Fruit fly (Drosophila melanogaster) whole organism, embryonic: ENCODE data around the gene Twdlalpha.
A peak's percentile ranks its signal among the peaks of the same experiment; 100 is the strongest.

Source experiments
- ATbp ChIP-seq: fragments of 200-800 bp; sonication (Bioruptor generic); optimal IDR thresholded peaks from 2 replicates; lab custom pipeline; 2017; ENCODE audit warnings: missing biosample characterization, mild to moderate bottlenecking, missing genetic modification characterization, missing genetic modification reagents
- Blimp-1 ChIP-seq: fragments of 200-800 bp; sonication (Bioruptor generic); optimal IDR thresholded peaks from 3 replicates; lab custom pipeline; 2018; ENCODE audit warnings: missing biosample characterization, missing genetic modification characterization, mild to moderate bottlenecking, moderate library complexity, missing genetic modification reagents
- CG11247 ChIP-seq: fragments of 200-800 bp; sonication (Bioruptor generic); IDR thresholded peaks from 2 replicates; pipeline ENCODE4 v1.3.6; 2022; ENCODE audit warnings: missing biosample characterization, missing genetic modification characterization
- CG12104 ChIP-seq: fragments of 200-800 bp; sonication (Bioruptor generic); optimal IDR thresholded peaks from 3 replicates; lab custom pipeline; 2016; ENCODE audit warnings: missing biosample characterization, missing genetic modification characterization
- CG12299 ChIP-seq: fragments of 200-800 bp; sonication (Bioruptor generic); optimal IDR thresholded peaks from 2 replicates; lab custom pipeline; 2018; ENCODE audit warnings: missing biosample characterization, mild to moderate bottlenecking, missing genetic modification characterization
- CG12391 ChIP-seq: fragments of 200-800 bp; sonication (Bioruptor generic); optimal IDR thresholded peaks from 3 replicates; lab custom pipeline; 2018; ENCODE audit warnings: missing biosample characterization, mild to moderate bottlenecking, missing genetic modification characterization, moderate library complexity
- CG13624 ChIP-seq: fragments of 200-800 bp; sonication (Bioruptor generic); optimal IDR thresholded peaks from 2 replicates; lab custom pipeline; 2016; ENCODE audit warnings: missing biosample characterization, missing genetic modification characterization
- CG14014 ChIP-seq: fragments of 200-800 bp; sonication (Bioruptor generic); IDR thresholded peaks from 2 replicates; pipeline ENCODE4 v1.3.6; 2022; ENCODE audit warnings: missing biosample characterization, missing genetic modification characterization
- CG14710 ChIP-seq: fragments of 200-800 bp; sonication (Bioruptor generic); optimal IDR thresholded peaks from 3 replicates; lab custom pipeline; 2019; ENCODE audit warnings: missing biosample characterization, mild to moderate bottlenecking, missing genetic modification characterization, moderate library complexity
- CG15269 ChIP-seq: fragments of 200-800 bp; sonication (Bioruptor generic); optimal IDR thresholded peaks from 2 replicates; lab custom pipeline; 2018; ENCODE audit warnings: missing biosample characterization, mild to moderate bottlenecking, missing genetic modification characterization, moderate library complexity
- CG15696 ChIP-seq: fragments of 200-800 bp; sonication (Bioruptor generic); optimal IDR thresholded peaks from 2 replicates; lab custom pipeline; 2019; ENCODE audit warnings: missing biosample characterization, mild to moderate bottlenecking, missing genetic modification characterization, moderate library complexity
- CG1602 ChIP-seq: fragments of 200-800 bp; sonication (Bioruptor generic); optimal IDR thresholded peaks from 3 replicates; lab custom pipeline; 2016; ENCODE audit warnings: missing biosample characterization, missing genetic modification characterization
- CG17328 ChIP-seq: fragments of 200-800 bp; sonication (Bioruptor generic); IDR thresholded peaks from 2 replicates; pipeline ENCODE4 v1.3.6; 2022; ENCODE audit warnings: missing biosample characterization, missing genetic modification characterization
- CG18619 ChIP-seq: fragments of 200-800 bp; sonication (Bioruptor generic); optimal IDR thresholded peaks from 3 replicates; lab custom pipeline; 2017; ENCODE audit warnings: missing biosample characterization, mild to moderate bottlenecking, missing genetic modification characterization
- CG2202 ChIP-seq: fragments of 200-800 bp; sonication (Bioruptor generic); optimal IDR thresholded peaks from 2 replicates; lab custom pipeline; 2018; ENCODE audit warnings: missing biosample characterization, mild to moderate bottlenecking, missing genetic modification characterization
- CG32767 ChIP-seq: fragments of 200-800 bp; sonication (Bioruptor generic); IDR thresholded peaks from 2 replicates; pipeline ENCODE4 v1.3.6; 2022; ENCODE audit warnings: missing biosample characterization, missing genetic modification characterization
- CG42726 ChIP-seq: fragments of 200-800 bp; sonication (Bioruptor generic); IDR thresholded peaks from 2 replicates; pipeline ENCODE4 v1.3.6; 2022; ENCODE audit warnings: missing biosample characterization, missing genetic modification characterization; ENCODE audit not compliant: partially characterized antibody
- CG4328 ChIP-seq: fragments of 200-800 bp; sonication (Bioruptor generic); optimal IDR thresholded peaks from 3 replicates; lab custom pipeline; 2017; ENCODE audit warnings: missing biosample characterization, missing genetic modification reagents, missing genetic modification characterization
- CG4617 ChIP-seq: fragments of 200-800 bp; sonication (Bioruptor generic); optimal IDR thresholded peaks from 3 replicates; lab custom pipeline; 2016; ENCODE audit warnings: missing biosample characterization, missing genetic modification characterization, borderline replicate concordance
- CG7271 ChIP-seq: fragments of 200-800 bp; sonication (Bioruptor generic); optimal IDR thresholded peaks from 2 replicates; lab custom pipeline; 2018; ENCODE audit warnings: missing biosample characterization, mild to moderate bottlenecking, missing genetic modification characterization, moderate library complexity
- CG7839 ChIP-seq: fragments of 200-800 bp; sonication (Bioruptor generic); optimal IDR thresholded peaks from 3 replicates; lab custom pipeline; 2018; ENCODE audit warnings: missing biosample characterization, mild to moderate bottlenecking, missing genetic modification characterization, moderate library complexity
- CG7928 ChIP-seq: fragments of 200-800 bp; sonication (Bioruptor generic); optimal IDR thresholded peaks from 2 replicates; lab custom pipeline; 2017; ENCODE audit warnings: missing biosample characterization, mild to moderate bottlenecking, missing genetic modification characterization
- CG9817 ChIP-seq: fragments of 200-800 bp; sonication (Bioruptor generic); optimal IDR thresholded peaks from 2 replicates; lab custom pipeline; 2018; ENCODE audit warnings: missing biosample characterization, mild to moderate bottlenecking, missing genetic modification characterization, moderate library complexity
- ERR ChIP-seq: fragments of 200-800 bp; sonication (Bioruptor generic); optimal IDR thresholded peaks from 2 replicates; lab custom pipeline; 2016; ENCODE audit warnings: missing biosample characterization, missing genetic modification characterization
- Elba2 ChIP-seq: fragments of 200-800 bp; sonication (Bioruptor generic); optimal IDR thresholded peaks from 3 replicates; lab custom pipeline; 2016; ENCODE audit warnings: missing biosample characterization, missing genetic modification characterization
- HLH3B ChIP-seq: fragments of 200-800 bp; sonication (Bioruptor generic); IDR thresholded peaks from 2 replicates; pipeline ENCODE4 v1.3.6; 2022; ENCODE audit warnings: missing biosample characterization, missing genetic modification characterization
- Mrtf ChIP-seq: fragments of 200-800 bp; sonication (Bioruptor generic); IDR thresholded peaks from 3 replicates; pipeline ENCODE4 v1.3.6; 2022; ENCODE audit warnings: missing biosample characterization, missing genetic modification characterization
- Ptx1 ChIP-seq: fragments of 200-800 bp; sonication (Bioruptor generic); IDR thresholded peaks from 2 replicates; pipeline ENCODE4 v1.3.6; 2022; ENCODE audit warnings: missing biosample characterization, missing genetic modification characterization
- Rfx ChIP-seq: fragments of 200-800 bp; sonication (Bioruptor generic); IDR thresholded peaks from 2 replicates; pipeline ENCODE4 v1.3.6; 2022; ENCODE audit warnings: missing biosample characterization, missing genetic modification characterization
- Xbp1 ChIP-seq: fragments of 200-800 bp; sonication (Bioruptor generic); optimal IDR thresholded peaks from 3 replicates; lab custom pipeline; 2016; ENCODE audit warnings: missing biosample characterization, mild to moderate bottlenecking, missing genetic modification characterization
- bbx ChIP-seq: fragments of 200-800 bp; sonication (Bioruptor generic); IDR thresholded peaks from 2 replicates; pipeline ENCODE4 v1.3.6; 2022; ENCODE audit warnings: missing biosample characterization, missing genetic modification characterization; ENCODE audit not compliant: partially characterized antibody
- corto ChIP-seq: fragments of 200-800 bp; sonication (Bioruptor generic); optimal IDR thresholded peaks from 2 replicates; lab custom pipeline; 2016; ENCODE audit warnings: missing biosample characterization, mild to moderate bottlenecking, missing genetic modification characterization, moderate library complexity
- dan ChIP-seq: fragments of 200-800 bp; sonication (Bioruptor generic); IDR thresholded peaks from 2 replicates; pipeline ENCODE4 v1.3.6; 2022; ENCODE audit warnings: missing biosample characterization, missing genetic modification characterization
- dati ChIP-seq: fragments of 200-800 bp; sonication (Bioruptor generic); IDR thresholded peaks from 2 replicates; pipeline ENCODE4 v1.3.6; 2022; ENCODE audit warnings: missing biosample characterization, missing genetic modification characterization
- fu2 ChIP-seq: fragments of 200-800 bp; sonication (Bioruptor generic); optimal IDR thresholded peaks from 2 replicates; lab custom pipeline; 2016; ENCODE audit warnings: missing biosample characterization, missing genetic modification characterization
- gcm2 ChIP-seq: fragments of 200-800 bp; sonication (Bioruptor generic); optimal IDR thresholded peaks from 2 replicates; lab custom pipeline; 2016; ENCODE audit warnings: missing biosample characterization, missing genetic modification characterization
- gsb-n ChIP-seq: fragments of 200-800 bp; sonication (Bioruptor generic); optimal IDR thresholded peaks from 3 replicates; lab custom pipeline; 2018; ENCODE audit warnings: missing biosample characterization, mild to moderate bottlenecking, missing genetic modification characterization
- her ChIP-seq: fragments of 200-800 bp; sonication (Bioruptor generic); optimal IDR thresholded peaks from 2 replicates; lab custom pipeline; 2016; ENCODE audit warnings: missing biosample characterization, missing genetic modification characterization
- mld ChIP-seq: fragments of 200-800 bp; sonication (Bioruptor generic); IDR thresholded peaks from 3 replicates; pipeline ENCODE4 v1.3.6; 2022; ENCODE audit warnings: missing biosample characterization, missing genetic modification characterization; ENCODE audit not compliant: partially characterized antibody
- nom ChIP-seq: fragments of 200-800 bp; sonication (Bioruptor generic); optimal IDR thresholded peaks from 2 replicates; lab custom pipeline; 2017; ENCODE audit warnings: missing biosample characterization, missing genetic modification characterization, mild to moderate bottlenecking, moderate library complexity, missing genetic modification reagents
- psq ChIP-seq: fragments of 200-800 bp; sonication (Bioruptor generic); optimal IDR thresholded peaks from 2 replicates; lab custom pipeline; 2017; ENCODE audit warnings: missing biosample characterization, missing genetic modification characterization
- ranshi ChIP-seq: fragments of 200-800 bp; sonication (Bioruptor generic); IDR thresholded peaks from 2 replicates; pipeline ENCODE4 v1.3.6; 2022; ENCODE audit warnings: missing biosample characterization, missing genetic modification characterization
- run ChIP-seq: fragments of 200-800 bp; sonication (Bioruptor generic); optimal IDR thresholded peaks from 3 replicates; lab custom pipeline; 2018; ENCODE audit warnings: missing biosample characterization, mild to moderate bottlenecking, missing genetic modification characterization
- sima ChIP-seq: fragments of 200-800 bp; sonication (Bioruptor generic); optimal IDR thresholded peaks from 2 replicates; lab custom pipeline; 2016; ENCODE audit warnings: missing biosample characterization, missing genetic modification characterization
- slp2 ChIP-seq: fragments of 200-800 bp; sonication (Bioruptor generic); optimal IDR thresholded peaks from 2 replicates; lab custom pipeline; 2016; ENCODE audit warnings: missing biosample characterization, missing genetic modification characterization
- ttk ChIP-seq: fragments of 200-800 bp; sonication (Bioruptor generic); IDR thresholded peaks from 2 replicates; pipeline ENCODE4 v2.1.2; 2022; ENCODE audit warnings: missing biosample characterization, missing genetic modification characterization
- vfl ChIP-seq: fragments of 200-800 bp; sonication (Bioruptor generic); optimal IDR thresholded peaks from 2 replicates; lab custom pipeline; 2016; ENCODE audit warnings: missing biosample characterization, missing genetic modification characterization
- vvl ChIP-seq: fragments of 200-800 bp; sonication (Bioruptor generic); IDR thresholded peaks from 2 replicates; pipeline ENCODE4 v1.3.6; 2022; ENCODE audit warnings: missing biosample characterization, missing genetic modification characterization
- zen2 ChIP-seq: fragments of 200-800 bp; sonication (Bioruptor generic); IDR thresholded peaks from 3 replicates; pipeline ENCODE4 v1.3.6; 2022; ENCODE audit warnings: missing biosample characterization, missing genetic modification characterization; ENCODE audit not compliant: partially characterized antibody

The Twdlalpha gene

DNA sequence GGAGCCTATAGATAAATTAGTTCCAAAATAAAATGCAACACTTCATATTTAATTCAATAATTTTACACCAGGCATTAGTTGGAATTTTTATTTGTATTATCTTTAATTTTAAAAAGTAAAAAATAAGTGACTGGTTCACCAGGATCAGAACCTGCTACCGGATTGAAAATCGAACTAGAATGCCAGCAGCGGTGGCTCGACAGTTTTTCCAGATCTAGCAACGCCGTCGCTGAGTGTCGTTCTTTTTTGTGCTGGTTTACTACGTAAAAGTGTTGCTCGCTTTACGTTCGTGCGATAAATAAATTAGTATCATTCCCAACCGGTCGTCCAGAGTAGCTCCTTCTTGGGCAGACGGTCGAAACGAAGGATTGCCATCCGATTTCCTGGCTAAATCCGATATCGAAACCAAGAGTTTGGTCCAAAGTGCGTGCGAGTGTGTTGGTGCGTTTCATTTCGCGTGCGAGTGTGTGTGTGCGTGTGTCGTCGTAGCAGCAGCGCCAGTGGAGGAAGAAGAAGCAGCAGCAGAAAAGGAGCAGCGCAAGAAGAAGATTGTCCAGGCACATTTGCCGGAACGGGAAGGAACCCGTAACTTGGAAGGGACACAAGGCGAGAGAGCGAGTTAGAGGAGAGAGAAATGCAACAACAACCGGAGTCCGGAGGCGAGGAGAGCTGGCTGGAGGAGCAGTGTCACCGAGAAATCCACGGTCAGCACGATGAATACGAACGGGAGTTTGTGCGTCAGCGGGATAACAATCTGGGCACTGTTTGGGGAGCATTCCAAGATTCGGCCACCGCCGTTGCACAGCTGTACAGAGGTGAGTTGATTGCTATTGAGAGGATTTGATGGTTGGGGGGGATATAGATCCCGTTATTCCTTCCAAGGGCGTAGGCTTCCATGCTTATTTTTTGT, 49.5 kb downstream of the Twdlalpha start, which contains the start of gene CG4768 (continued):
- TF ChIP-seq psq (GFP tag; lab: Kevin White, UChicago) (no peak), CG17328 (GFP tag; lab: Robert Waterston, UW) (no peak), CG14014 (GFP tag; lab: Robert Waterston, UW) (no peak), CG1602 (GFP tag; lab: Kevin White, UChicago) (no peak), CG32767 (no peak), dati (GFP tag; lab: Robert Waterston, UW) (no peak), Rfx (GFP tag; lab: Robert Waterston, UW) (0 out of 2 replicates have a peak, but pooled peaks have one; percentile 8), CG12104 (no peak), her (GFP tag; lab: Kevin White, UChicago) (no peak), vvl (no peak), CG18619 (GFP tag; lab: Kevin White, UChicago) (no peak), Blimp-1 (no peak), ttk (GFP tag; lab: Robert Waterston, UW) (no peak), CG14710 (tag; lab: Kevin White, UChicago) (no peak), CG12299 (no peak), Xbp1 (GFP tag; lab: Kevin White, UChicago) (no peak), run (tag; lab: Kevin White, UChicago) (no peak), CG15696 (tag; lab: Kevin White, UChicago) (no peak), CG7839 (no peak), ERR (GFP tag; lab: Kevin White, UChicago) (no peak), bbx (GFP tag; lab: Robert Waterston, UW) (no peak), gcm2 (GFP tag; lab: Kevin White, UChicago) (no peak), Ptx1 (no peak), mld (GFP tag; lab: Robert Waterston, UW) (no peak), CG4617 (GFP tag; lab: Kevin White, UChicago) (peak; percentile 40), CG2202 (tag; lab: Kevin White, UChicago) (no peak), ATbp (GFP tag; lab: Kevin White, UChicago) (no peak), dan (no peak), sima (no peak), CG7928 (GFP tag; lab: Kevin White, UChicago) (no peak), CG4328 (GFP tag; lab: Kevin White, UChicago) (no peak), CG12391 (tag; lab: Kevin White, UChicago) (peak; percentile 3), CG15269 (tag; lab: Kevin White, UChicago) (no peak), nom (peak; percentile 17), fu2 (GFP tag; lab: Kevin White, UChicago) (no peak), Elba2 (no peak), Mrtf (no peak), slp2 (no peak), CG11247 (no peak), HLH3B (GFP tag; lab: Robert Waterston, UW) (no peak), CG13624 (GFP tag; lab: Kevin White, UChicago) (peak; percentile 7), zen2 (no peak), CG9817 (tag; lab: Kevin White, UChicago) (no peak), CG7271 (no peak), corto (no peak), vfl (GFP tag; lab: Kevin White, UChicago) (no peak), gsb-n (no peak), ranshi (GFP tag; lab: Robert Waterston, UW) (no peak), CG42726 (GFP tag; lab: Robert Waterston, UW) (no peak)
